Worm (Caenorhabditis elegans) whole organism, early embryonic: ENCODE results near the gene ttr-13.

ENCODE experiments used
- F13C5.2 ChIP-seq: sonication (generic microtip); optimal IDR thresholded peaks from 2 replicates; lab custom pipeline; 2017; ENCODE audit warnings: mild to moderate bottlenecking, missing genetic modification characterization, inconsistent platforms, missing compliant biosample characterization
- ama-1 ChIP-seq: fragments of 150-350 bp; optimal IDR thresholded peaks from 2 replicates; lab custom pipeline; 2014
- ceh-13 ChIP-seq: fragments of 200-800 bp; sonication (Bioruptor generic); optimal IDR thresholded peaks from 2 replicates; lab custom pipeline; 2018; ENCODE audit warnings: mild to moderate bottlenecking, missing genetic modification characterization, missing compliant biosample characterization
- ceh-36 ChIP-seq: sonication (generic microtip); optimal IDR thresholded peaks from 2 replicates; lab custom pipeline; 2016; ENCODE audit warnings: missing genetic modification characterization, inconsistent platforms, missing compliant biosample characterization
- ets-7 ChIP-seq: sonication (generic microtip); optimal IDR thresholded peaks from 2 replicates; lab custom pipeline; 2016; ENCODE audit warnings: missing genotype, missing genetic modification characterization, missing compliant biosample characterization
- hmbx-1 ChIP-seq: sonication (generic microtip); optimal IDR thresholded peaks from 2 replicates; lab custom pipeline; 2016; ENCODE audit warnings: mild to moderate bottlenecking, missing genetic modification characterization, missing compliant biosample characterization
- scrt-1 ChIP-seq: fragments of 200-800 bp; sonication (Bioruptor generic); IDR thresholded peaks from 2 replicates; pipeline ENCODE4 v1.3.6; 2022; ENCODE audit warnings: missing genetic modification characterization, missing compliant biosample characterization
- tra-4 ChIP-seq: sonication (generic microtip); optimal IDR thresholded peaks from 2 replicates; lab custom pipeline; 2017; ENCODE audit warnings: missing genetic modification characterization, missing compliant biosample characterization

ce11 chrV:20606617-20607016 lies 30.1 kb downstream of the ttr-13 start, which contains the start of gene F46B3.23:
- TF ChIP-seq ama-1 (lab: Kevin White, UChicago), result no peak
- TF ChIP-seq ceh-36 (tag; lab: Kevin White, UChicago), result no peak
- no peak for TF ChIP-seq scrt-1 (GFP tag; lab: Robert Waterston, UW)
- no peak for TF ChIP-seq ets-7
- TF ChIP-seq ceh-13, result no peak
- no peak for TF ChIP-seq hmbx-1 (tag; lab: Kevin White, UChicago)
- no peak for TF ChIP-seq F13C5.2
- TF ChIP-seq tra-4 (tag; lab: Kevin White, UChicago), result no peak
